Worm (Caenorhabditis elegans): ENCODE results near the gene F53C11.4.

F53C11.4 gene

DNA sequence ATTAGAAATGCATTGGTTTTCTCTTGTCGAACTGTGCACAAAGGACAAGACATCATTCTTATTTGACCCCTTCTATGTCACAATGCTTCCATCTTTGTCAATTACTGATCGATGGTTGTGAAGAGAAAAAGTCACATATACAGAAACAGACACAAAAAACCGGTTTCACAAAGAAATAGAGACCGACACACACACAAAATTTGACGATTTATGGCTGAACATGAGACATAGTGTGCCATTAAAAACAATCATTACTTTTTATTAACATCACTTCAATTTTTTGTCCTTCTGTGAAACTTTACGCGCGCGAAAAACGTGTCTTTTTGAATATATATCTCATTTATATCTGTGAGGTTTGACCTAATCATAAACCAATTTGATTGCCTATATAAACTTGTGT, 3.4 kb upstream of the F53C11.4 start:
- no peak for TF ChIP-seq lir-1 (GFP tag; conservative IDR thresholded peaks at IDR 0.05)
- no peak for TF ChIP-seq ceh-91 (GFP tag; IDR thresholded peaks at IDR 0.05)
- no peak for TF ChIP-seq nhr-90 (tag; optimal IDR thresholded peaks at IDR 0.05)
- TF ChIP-seq F55B11.4 (tag; optimal IDR thresholded peaks at IDR 0.05; ENCODE audit: borderline replicate concordance, insufficient read depth): no peak
- no peak for TF ChIP-seq hlh-12 (tag; optimal IDR thresholded peaks at IDR 0.05)
- TF ChIP-seq ztf-26 (tag; optimal IDR thresholded peaks at IDR 0.05): no peak
- TF ChIP-seq him-1 (tag; optimal IDR thresholded peaks at IDR 0.05): no peak
- no peak for TF ChIP-seq hmg-1.2 (GFP tag; IDR thresholded peaks at IDR 0.05)
- TF ChIP-seq mel-28 (tag; optimal IDR thresholded peaks at IDR 0.05; ENCODE audit: borderline replicate concordance): no peak

DNA sequence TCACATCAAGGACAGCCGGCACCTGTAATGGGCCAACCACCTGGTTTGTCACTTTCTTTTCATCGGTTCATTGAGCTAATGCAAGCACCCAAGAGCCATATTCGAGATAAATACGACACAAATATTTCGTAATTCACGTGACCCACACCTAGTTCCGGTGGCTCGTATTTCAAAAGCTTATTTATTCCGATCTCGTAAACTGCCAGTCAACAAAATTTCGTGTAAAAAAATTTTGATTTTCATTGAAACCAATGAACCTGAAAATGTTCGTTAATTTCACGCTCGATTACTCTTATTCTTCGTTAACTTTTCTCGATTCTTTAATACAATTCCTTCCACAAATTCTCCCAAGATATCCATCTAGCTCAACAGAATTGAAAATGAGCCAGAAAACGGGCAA, 3.0 kb upstream of the F53C11.4 start:
- TF ChIP-seq cebp-1 (GFP tag; IDR thresholded peaks at IDR 0.05) (no peak), cebp-1 (tag; optimal IDR thresholded peaks at IDR 0.05) (peak; percentile 57), attf-5 (GFP tag; optimal IDR thresholded peaks at IDR 0.05) (no peak), mcd-1 (GFP tag; IDR thresholded peaks at IDR 0.05) (no peak), B0019.2 (GFP tag; conservative IDR thresholded peaks at IDR 0.05) (no peak)

DNA sequence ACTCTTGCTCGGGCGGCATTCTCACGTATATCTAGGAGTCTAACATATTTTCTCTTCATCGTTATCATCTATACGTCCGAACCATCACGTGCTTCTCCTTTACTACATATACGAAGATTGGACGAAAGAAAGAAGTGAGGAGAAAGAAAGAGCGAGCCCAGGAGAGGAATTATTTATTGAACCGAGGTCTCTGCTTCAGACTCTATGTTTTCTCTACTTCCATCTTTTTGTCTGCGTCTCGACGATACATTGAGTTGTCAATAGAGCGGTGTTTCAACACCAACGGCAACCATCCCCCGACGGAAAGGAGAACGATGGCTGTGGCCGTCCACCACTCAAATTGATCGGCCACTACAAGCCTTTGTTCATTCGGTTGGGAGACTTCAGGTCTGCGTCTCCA, 2.2 kb upstream of the F53C11.4 start:
- TF ChIP-seq attf-5 (GFP tag; optimal IDR thresholded peaks at IDR 0.05) (peak; percentile 93), efl-1 (GFP tag; optimal IDR thresholded peaks at IDR 0.05) (no peak), ztf-28 (GFP tag; IDR thresholded peaks at IDR 0.05) (no peak), lsl-1 (GFP tag; optimal IDR thresholded peaks at IDR 0.05) (no peak), tlf-1 (GFP tag; optimal IDR thresholded peaks at IDR 0.05) (peak; percentile 26), B0035.1 (tag; optimal IDR thresholded peaks at IDR 0.05) (no peak), gei-17 (GFP tag; optimal IDR thresholded peaks at IDR 0.05) (no peak), Y53F4B.3 (GFP tag; IDR thresholded peaks at IDR 0.05) (no peak), sptf-2 (GFP tag; optimal IDR thresholded peaks at IDR 0.05) (no peak), dpff-1 (tag; optimal IDR thresholded peaks at IDR 0.05) (no peak), ama-1 (optimal IDR thresholded peaks at IDR 0.05) (peak; percentile 12), ama-1 (GFP tag; optimal IDR thresholded peaks at IDR 0.05) (no peak), bed-1 (GFP tag; IDR thresholded peaks at IDR 0.05) (no peak), madf-3 (GFP tag; IDR thresholded peaks at IDR 0.05) (no peak), lin-40 (tag; optimal IDR thresholded peaks at IDR 0.05) (peak; percentile 62), rec-8 (tag; optimal IDR thresholded peaks at IDR 0.05) (no peak), pbrm-1 (GFP tag; IDR thresholded peaks at IDR 0.05) (0 out of 2 replicates have a peak, but pooled peaks have one; percentile 24), zfh-2 (GFP tag; conservative IDR thresholded peaks at IDR 0.05) (peak; percentile 85), him-1 (tag; optimal IDR thresholded peaks at IDR 0.05) (no peak), ceh-91 (GFP tag; IDR thresholded peaks at IDR 0.05) (no peak), B0336.3 (GFP tag; IDR thresholded peaks at IDR 0.05) (peak; percentile 39; the same call in 1 of the 2 replicates), tbx-9 (tag; optimal IDR thresholded peaks at IDR 0.05; ENCODE audit: borderline replicate concordance) (no peak), hsf-1 (GFP tag; IDR thresholded peaks at IDR 0.05) (no peak; the same call in 1 of the 2 replicates), attf-6 (GFP tag; IDR thresholded peaks at IDR 0.05) (no peak), snpc-3.4 (tag; optimal IDR thresholded peaks at IDR 0.05) (no peak), nhr-120 (GFP tag; IDR thresholded peaks at IDR 0.05) (no peak), ztf-22 (GFP tag; optimal IDR thresholded peaks at IDR 0.05) (no peak), ztf-18 (tag; optimal IDR thresholded peaks at IDR 0.05) (peak; percentile 48), Y79H2A.3 (GFP tag; conservative IDR thresholded peaks at IDR 0.05) (no peak), sea-2 (GFP tag; IDR thresholded peaks at IDR 0.05) (no peak), nfyb-1 (GFP tag; IDR thresholded peaks at IDR 0.05) (no peak), xnd-1 (tag; optimal IDR thresholded peaks at IDR 0.05) (no peak), dox-1 (GFP tag; IDR thresholded peaks at IDR 0.05) (peak; percentile 79), aptf-3 (GFP tag; IDR thresholded peaks at IDR 0.05) (no peak), tbp1 (GFP tag; optimal IDR thresholded peaks at IDR 0.05) (peak; percentile 22), F55B11.4 (tag; optimal IDR thresholded peaks at IDR 0.05; ENCODE audit: borderline replicate concordance, insufficient read depth) (no peak), hmg-1.2 (GFP tag; IDR thresholded peaks at IDR 0.05) (peak; percentile 59; the same call in 1 of the 2 replicates)

Measured in whole organism, young adult.